Worm (Caenorhabditis elegans): ENCODE measurements around the gene aakg-5.

DNA sequence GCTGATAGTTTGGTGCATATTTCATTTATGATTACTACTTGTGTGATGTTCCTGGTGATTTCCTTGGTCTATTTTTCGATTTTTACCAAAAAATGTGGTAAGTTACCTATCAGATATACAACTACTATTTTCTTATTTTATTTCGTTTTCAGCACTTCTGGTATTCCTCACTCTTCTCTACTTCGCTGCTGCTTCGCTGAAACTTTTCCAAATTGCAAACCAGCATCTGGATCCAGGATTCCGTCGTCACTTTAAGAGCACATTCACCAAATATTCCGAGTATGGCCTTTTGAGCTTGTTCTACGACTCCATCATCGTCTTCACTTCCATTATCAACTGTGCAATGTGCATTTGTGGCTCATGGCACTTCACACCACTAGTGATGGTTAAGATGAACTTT lies 33.6 kb upstream of the aakg-5 start:
- TF ChIP-seq flt-1 (GFP tag; IDR thresholded peaks at IDR 0.05) (no peak), ama-1 (optimal IDR thresholded peaks at IDR 0.05) (no peak), hnd-1 (tag; optimal IDR thresholded peaks at IDR 0.05) (no peak), sea-1 (GFP tag; conservative IDR thresholded peaks at IDR 0.05) (no peak)

Measured in whole organism, early embryonic.